Fruit fly (Drosophila melanogaster) whole organism, larva: ENCODE results near the gene bon.

Experiments
- noc ChIP-seq: fragments of 200-800 bp; sonication (Bioruptor generic); optimal IDR thresholded peaks from 3 replicates; lab custom pipeline; 2019; ENCODE audit warnings: missing biosample characterization, mild to moderate bottlenecking, missing genetic modification characterization, moderate library complexity

Gene bon

DNA sequence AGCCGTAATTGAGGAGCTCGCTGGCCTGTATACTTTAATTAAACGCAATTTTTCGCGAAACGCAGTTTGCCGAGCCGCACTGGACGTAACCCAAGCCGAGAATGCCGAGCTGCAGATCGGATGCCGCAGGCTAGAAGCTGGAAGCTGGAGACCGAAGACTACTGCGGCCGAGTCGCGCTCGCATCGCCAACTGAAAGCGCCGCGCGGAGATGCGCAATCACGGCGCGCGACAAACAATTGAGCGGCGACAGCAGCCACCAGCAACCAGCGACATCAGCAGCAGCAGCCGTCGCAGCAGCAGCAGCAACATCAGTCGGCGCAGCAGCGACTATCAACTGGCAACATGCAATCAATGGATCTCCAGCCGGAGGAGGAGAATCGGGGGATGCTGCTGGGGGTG, 63.7 kb downstream of the bon start:
- no peak for TF ChIP-seq noc (tag; lab: Kevin White, UChicago)

DNA sequence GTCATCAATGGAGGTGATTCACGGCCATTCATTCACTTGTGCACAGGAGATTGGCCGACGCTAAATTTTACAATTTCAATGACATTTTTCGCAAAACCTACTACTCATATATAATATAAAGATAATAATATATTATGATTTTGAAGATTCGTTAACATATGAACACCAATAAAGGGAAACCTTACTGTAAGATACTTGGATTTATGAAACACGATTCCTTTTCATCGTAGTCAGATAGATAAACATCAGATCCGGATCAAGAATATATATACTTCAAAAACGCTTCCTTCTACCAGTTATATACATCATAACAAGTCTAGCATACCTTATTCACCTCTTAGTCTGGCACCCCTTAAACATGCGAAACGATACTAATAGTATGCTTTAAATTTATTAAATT, 66.9 kb downstream of the bon start, which contains the start of gene Nep4:
TSS of gene Nep4 (minus strand) at position 101 of the 400 bp plus-strand sequence.
- no peak for TF ChIP-seq noc (tag; lab: Kevin White, UChicago)
